Worm (Caenorhabditis elegans): Measurements from ENCODE around the gene srbc-12.
"Not testable (repeated sequence)": the region's sequence is repeated elsewhere in the genome, so short reads cannot be mapped to it uniquely, and the experiment has no call there.

srbc-12 gene

DNA sequence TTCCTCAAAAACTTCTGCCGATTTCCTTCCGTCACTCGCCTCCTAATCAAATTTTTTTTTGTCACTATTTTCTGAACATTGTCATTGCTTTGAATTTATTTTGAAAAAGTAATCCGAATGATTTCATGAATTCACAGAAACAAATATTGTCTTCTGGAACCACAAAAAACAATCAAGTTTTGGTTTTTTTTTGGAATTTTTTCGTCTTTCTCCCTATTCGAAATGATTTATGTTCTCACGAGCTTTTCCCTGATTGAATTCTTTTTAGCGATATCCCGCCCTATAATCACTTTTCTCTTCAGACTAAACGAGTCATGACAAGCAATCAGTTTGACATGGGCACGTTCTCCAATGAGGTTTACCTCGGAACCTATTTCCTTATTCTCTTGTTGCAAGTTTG lies 16.2 kb upstream of the srbc-12 start, which contains the start of gene F41H8.1:
TSS of gene F41H8.1 (plus strand) at position 301 of the 400 bp plus-strand sequence.
- TF ChIP-seq W03F9.2 (tag; optimal IDR thresholded peaks at IDR 0.05) (no peak), him-1 (tag; optimal IDR thresholded peaks at IDR 0.05) (no peak), dao-5 (tag; optimal IDR thresholded peaks at IDR 0.05) (no peak)

DNA sequence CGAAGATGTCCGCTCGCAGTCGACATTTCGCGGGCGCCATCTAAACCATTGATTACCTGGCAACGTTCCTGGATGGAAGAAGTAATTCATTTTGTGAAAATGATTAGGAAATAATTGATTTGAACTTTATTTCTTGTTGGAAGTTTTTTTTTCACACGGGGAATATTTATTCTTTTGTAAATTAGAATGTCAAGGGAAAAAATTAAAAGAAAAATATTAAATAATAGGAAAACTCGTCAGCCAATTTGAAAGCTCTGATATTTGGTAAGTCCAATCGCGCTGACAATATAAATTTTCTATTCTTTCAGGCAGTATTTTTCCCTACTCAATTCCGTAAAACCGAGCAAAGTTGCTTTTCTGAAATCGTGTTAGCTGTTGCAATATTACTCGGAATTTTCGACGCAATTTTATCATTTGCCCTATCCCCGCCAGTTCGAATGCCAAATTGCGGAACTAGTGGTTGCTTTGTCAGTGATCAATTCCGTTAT lies 10.6 kb upstream of the srbc-12 start, which contains the start of the genes K09C6.7 and K09C6.10:
TSS of gene K09C6.7 (minus strand) at position 101 of the 488 bp plus-strand sequence.
TSS of gene K09C6.10 (plus strand) at position 438 of the 488 bp plus-strand sequence.
- not testable (repeated sequence) for TF ChIP-seq dao-5, him-1, W03F9.2 (tag; optimal IDR thresholded peaks at IDR 0.05)

DNA sequence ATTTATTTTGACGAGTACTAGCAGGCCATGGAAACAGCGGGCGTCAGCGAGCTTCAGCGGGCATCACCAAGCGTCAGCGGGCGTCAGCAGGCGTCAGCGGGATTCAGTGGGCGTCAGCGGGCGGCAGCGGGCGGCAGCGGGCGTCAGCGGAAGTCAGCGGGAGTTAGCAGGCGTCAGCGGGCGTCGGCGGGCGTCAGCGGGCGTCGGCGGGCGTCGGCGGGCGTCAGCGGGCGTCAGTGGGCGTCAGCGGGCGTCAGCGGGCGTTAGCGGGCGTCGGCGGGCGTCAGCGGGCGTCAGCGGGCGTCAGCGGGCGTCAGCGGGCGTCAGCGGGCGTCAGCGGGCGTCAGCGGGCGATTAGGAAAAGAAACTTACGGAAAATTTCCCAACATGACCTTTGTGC lies 7.0 kb upstream of the srbc-12 start:
- no peak for TF ChIP-seq dao-5 (tag; optimal IDR thresholded peaks at IDR 0.05)
- no peak for TF ChIP-seq him-1 (tag; optimal IDR thresholded peaks at IDR 0.05)
- TF ChIP-seq W03F9.2 (tag; optimal IDR thresholded peaks at IDR 0.05) = no peak

DNA sequence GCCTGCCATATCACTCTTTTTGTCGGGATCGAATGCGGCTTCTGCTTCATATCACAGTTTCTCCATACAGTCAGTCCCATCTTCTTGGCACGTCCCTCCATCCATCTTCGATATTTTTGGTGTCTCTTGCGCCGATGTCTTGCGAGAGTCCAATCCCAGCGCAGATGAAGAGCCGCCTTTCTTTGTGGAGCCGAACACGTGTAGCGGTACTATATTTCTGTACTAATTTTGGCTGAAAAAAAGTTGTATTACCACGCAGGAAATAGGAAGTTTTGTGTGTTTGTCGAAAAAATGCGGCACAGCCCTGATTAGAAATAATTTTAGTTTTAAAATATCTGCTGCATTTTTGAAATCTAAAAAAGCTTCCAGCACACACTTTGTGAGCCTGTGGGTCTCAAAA lies 6.5 kb upstream of the srbc-12 start, which contains the start of gene K09C6.8:
TSS of gene K09C6.8 (minus strand) at position 101 of the 400 bp plus-strand sequence.
- not testable (repeated sequence) for TF ChIP-seq him-1, dao-5, W03F9.2 (tag; optimal IDR thresholded peaks at IDR 0.05)

DNA sequence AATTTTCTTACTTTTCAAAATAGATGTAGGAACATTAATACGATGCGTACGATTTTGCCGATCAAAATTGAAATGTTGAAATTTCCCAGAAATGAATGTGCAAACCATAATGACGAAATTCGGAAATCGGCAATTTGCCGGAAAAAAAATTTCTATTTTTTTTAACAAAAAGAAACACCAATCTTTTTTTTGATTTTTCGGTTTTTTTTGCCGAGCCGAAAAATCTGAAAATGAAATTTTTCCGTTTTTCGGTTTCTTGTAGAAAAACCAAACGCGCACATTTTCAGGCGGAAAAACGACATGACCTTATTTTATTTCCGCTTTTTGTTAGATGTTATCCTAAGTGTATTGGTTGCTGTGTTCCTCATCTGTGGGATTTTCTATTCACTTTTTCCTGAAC lies 2.1 kb upstream of the srbc-12 start, which contains the start of gene srbc-13:
TSS of gene srbc-13 (plus strand) at position 301 of the 400 bp plus-strand sequence.
- TF ChIP-seq W03F9.2 (tag; optimal IDR thresholded peaks at IDR 0.05) (no peak), dao-5 (tag; optimal IDR thresholded peaks at IDR 0.05) (no peak), him-1 (tag; optimal IDR thresholded peaks at IDR 0.05) (no peak)

DNA sequence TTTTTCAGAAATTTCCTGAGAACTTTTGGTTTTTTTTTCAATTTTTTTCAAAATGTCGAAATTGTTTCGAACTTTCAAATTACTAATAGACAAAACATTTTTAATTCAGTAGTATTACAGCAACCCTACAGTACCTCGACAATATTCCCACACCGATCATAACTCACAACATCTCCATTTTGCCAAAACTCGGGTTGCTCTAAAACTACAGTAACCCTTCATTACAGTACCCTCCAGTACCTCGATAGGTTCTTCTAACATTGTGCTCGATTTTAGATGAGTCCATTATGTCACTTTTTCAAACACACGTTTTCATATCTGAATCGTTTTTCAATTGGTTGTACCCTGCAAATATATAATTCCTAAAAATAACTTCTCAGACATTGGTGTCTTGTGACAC lies 570 bp upstream of the srbc-12 start:
- TF ChIP-seq W03F9.2 (tag; optimal IDR thresholded peaks at IDR 0.05) (no peak), dao-5 (tag; optimal IDR thresholded peaks at IDR 0.05) (no peak), him-1 (tag; optimal IDR thresholded peaks at IDR 0.05) (no peak)

DNA sequence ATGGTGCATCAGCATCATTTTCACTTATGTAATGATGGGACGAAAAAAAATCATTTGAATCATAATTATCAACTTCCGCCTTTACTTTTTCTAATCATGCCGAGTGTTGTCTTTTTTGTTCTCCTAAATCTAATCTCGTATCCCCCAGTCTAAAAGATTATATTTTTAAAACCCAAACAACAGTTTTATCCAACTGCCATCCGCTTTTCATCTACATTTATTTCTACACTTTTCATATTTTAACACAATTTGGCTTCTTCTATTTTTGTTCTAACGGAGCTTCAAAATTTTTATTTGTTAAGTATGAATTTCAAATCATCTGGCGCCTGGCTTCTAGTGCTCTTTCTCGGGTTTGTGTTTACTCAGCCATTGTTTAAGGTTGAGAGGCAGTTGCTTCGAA lies 2.6 kb downstream of the srbc-12 start, which contains the start of gene K09C6.3:
TSS of gene K09C6.3 (plus strand) at position 301 of the 400 bp plus-strand sequence.
- no peak for TF ChIP-seq dao-5 (tag; optimal IDR thresholded peaks at IDR 0.05)
- TF ChIP-seq him-1 (tag; optimal IDR thresholded peaks at IDR 0.05) = no peak
- TF ChIP-seq W03F9.2 (tag; optimal IDR thresholded peaks at IDR 0.05) = no peak

DNA sequence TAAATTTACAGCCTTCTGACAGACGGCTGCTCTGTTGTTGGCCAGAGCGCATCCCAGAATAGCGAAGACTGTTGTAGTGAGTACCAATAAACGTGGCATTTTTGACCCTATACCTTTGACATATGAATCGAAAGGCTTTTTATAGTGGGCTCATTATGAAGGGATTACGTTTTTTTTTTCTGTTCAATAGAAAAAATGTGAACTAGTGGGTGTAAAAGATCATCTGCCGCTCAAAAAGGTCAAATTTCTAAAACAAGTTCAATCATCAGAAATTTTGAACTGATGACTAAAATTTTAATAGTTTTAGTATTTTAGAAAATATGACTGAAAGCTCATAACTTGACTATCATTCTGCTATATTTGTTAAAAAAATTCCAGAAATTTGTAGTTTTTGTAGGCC lies 5.4 kb downstream of the srbc-12 start, which contains the start of gene K09C6.9:
TSS of gene K09C6.9 (minus strand) at position 101 of the 400 bp plus-strand sequence.
- TF ChIP-seq dao-5 (tag; optimal IDR thresholded peaks at IDR 0.05) = no peak
- TF ChIP-seq W03F9.2 (tag; optimal IDR thresholded peaks at IDR 0.05) = no peak
- TF ChIP-seq him-1 (tag; optimal IDR thresholded peaks at IDR 0.05) = no peak

DNA sequence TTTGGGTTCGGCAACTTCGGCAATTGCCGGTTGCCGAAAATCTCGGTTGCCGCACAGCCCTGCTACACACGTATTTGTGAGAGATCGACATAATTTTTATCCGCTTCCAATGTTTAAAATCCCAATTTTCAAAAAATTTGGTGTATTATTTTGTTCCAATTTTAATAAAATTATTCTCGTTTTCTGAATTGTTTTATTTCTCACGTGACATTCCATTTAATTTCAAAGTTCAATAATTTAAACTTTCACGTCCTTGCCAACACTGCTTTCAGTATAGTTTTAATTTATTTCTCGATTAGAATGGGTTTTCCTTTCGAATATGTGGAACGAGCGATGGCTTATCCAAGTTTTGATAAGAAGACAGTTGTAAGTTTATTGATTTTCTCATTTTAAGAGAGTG lies 6.9 kb downstream of the srbc-12 start, which contains the start of gene K09C6.2:
TSS of gene K09C6.2 (plus strand) at position 301 of the 400 bp plus-strand sequence.
- TF ChIP-seq W03F9.2 (tag; optimal IDR thresholded peaks at IDR 0.05) = no peak
- no peak for TF ChIP-seq him-1 (tag; optimal IDR thresholded peaks at IDR 0.05)
- TF ChIP-seq dao-5 (tag; optimal IDR thresholded peaks at IDR 0.05) = no peak

DNA sequence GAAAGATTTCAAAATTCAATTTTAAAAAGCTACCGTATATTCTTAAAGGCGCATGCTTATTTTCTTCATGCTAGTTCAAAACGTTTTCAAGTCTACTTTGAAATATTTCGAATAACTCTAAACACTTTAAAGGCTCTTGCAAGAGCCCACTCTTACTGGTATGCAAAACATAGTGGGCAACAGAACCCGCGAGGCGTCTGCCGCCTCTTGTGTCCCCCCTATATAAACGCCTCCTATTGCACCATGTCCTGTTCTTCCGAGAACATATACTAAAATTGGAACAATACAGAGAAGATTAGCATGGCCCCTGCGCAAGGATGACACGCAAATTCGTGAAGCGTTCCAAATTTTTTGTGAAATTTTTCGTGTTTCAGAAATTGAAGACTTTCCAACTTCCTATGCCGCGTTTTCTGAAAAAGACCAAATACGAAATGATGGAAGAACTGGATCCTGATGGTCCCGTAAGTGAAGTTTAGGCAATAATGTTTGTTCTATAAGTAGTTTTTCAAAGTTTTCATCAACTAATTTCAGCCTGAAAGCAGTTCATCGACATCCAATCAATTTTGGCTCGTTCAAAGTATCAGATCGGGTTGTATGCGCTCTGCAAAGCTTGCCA lies 9.3 kb downstream of the srbc-12 start:
- TF ChIP-seq dao-5 (tag; optimal IDR thresholded peaks at IDR 0.05) = no peak

DNA sequence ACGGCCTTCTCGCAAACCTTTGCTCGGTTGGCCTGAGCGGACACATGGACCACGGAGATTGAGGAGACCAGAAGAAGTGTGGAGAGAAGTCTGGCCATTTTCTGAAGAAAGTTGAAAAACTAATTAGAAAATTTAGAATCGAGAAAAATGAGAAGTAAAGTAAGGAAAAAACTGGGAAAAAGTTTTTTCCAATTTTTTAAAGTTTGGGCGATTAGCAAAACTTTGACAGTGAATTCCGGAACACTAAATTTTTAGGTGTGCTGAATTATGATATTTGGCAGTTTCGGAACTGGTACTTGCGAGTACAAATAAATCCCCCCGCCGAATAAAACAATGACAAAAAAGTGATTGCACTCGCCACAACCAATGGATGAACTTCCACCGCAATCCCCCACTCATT lies 17.1 kb downstream of the srbc-12 start, which contains the start of gene T02B11.3:
TSS of gene T02B11.3 (minus strand) at position 101 of the 400 bp plus-strand sequence.
- no peak for TF ChIP-seq W03F9.2 (tag; optimal IDR thresholded peaks at IDR 0.05)
- TF ChIP-seq dao-5 (tag; optimal IDR thresholded peaks at IDR 0.05) = no peak
- TF ChIP-seq him-1 (tag; optimal IDR thresholded peaks at IDR 0.05) = no peak

DNA sequence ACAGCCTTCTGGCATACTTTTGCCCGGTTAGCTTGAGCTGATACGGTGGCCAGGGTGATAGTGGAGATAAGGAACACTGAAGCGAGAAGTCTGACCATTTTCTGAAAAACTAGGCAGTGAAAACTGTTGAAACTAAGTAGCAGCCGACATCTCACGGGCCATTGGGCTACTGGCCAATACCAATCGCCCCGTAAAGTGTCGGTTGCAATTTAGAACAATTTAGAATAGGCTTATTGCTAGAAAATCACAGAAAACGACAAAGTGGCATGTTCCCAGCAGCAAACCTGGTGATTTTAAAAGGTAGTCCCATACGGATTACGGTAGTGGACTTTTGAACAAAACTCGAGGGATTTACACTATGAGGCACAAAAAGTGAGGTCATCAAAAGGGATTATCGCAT lies 21.4 kb downstream of the srbc-12 start, which contains the start of gene T02B11.4:
TSS of gene T02B11.4 (minus strand) at position 101 of the 400 bp plus-strand sequence.
- no peak for TF ChIP-seq W03F9.2 (tag; optimal IDR thresholded peaks at IDR 0.05)
- TF ChIP-seq dao-5 (tag; optimal IDR thresholded peaks at IDR 0.05) = no peak
- no peak for TF ChIP-seq him-1 (tag; optimal IDR thresholded peaks at IDR 0.05)

DNA sequence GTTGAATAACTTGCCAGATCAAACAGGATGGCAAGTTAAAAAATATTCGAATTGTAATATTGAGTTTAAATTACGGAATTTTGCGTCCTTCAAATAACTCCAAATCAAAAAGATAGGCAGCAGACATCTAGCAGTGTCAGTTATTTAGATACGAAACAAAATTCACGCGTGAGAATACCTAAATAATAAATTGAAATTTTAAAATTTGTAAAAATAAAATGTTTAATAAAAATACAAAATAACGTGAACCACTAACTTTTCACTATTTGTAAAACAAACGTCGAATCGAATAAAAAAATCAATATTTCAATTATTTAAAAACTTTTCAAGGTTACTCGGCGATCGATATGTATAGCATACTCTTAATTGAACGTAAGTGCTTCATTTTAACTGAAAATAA lies 26.3 kb downstream of the srbc-12 start, which contains the start of gene T02B11.9:
TSS of gene T02B11.9 (plus strand) at position 301 of the 400 bp plus-strand sequence.
- TF ChIP-seq dao-5 (tag; optimal IDR thresholded peaks at IDR 0.05) = no peak
- TF ChIP-seq him-1 (tag; optimal IDR thresholded peaks at IDR 0.05) = no peak
- TF ChIP-seq W03F9.2 (tag; optimal IDR thresholded peaks at IDR 0.05) = no peak

DNA sequence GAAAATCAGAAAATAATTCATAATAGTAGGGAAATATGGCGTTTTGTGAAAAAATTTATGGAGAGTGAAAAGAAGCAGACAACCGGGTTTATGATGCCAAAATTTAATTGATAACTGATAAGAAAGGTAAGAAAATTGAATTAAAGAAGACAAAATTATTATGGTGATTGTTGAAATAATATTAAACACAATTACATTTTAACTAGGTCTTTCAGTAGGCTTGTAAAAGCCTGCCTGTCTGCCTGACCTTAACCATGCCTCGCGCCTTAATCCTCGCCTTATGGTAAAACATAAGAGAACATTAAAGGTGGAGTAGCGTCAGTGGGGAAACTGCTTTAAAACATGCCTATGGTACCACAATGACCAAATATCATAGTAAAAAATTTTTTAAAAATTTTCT lies 29.0 kb downstream of the srbc-12 start, which contains the start of gene T02B11.8:
TSS of gene T02B11.8 (minus strand) at position 101 of the 400 bp plus-strand sequence.
- TF ChIP-seq W03F9.2 (tag; optimal IDR thresholded peaks at IDR 0.05) = no peak
- no peak for TF ChIP-seq dao-5 (tag; optimal IDR thresholded peaks at IDR 0.05)
- no peak for TF ChIP-seq him-1 (tag; optimal IDR thresholded peaks at IDR 0.05)

Data from whole organism, L4/young adult.